Fruit fly (Drosophila melanogaster) whole organism, embryonic: ENCODE measurements around the gene mora.
A peak's percentile ranks its signal among the peaks of the same experiment; 100 is the strongest.

Source experiments
- BEAF-32 ChIP-seq: fragments of 200-800 bp; sonication (Bioruptor generic); optimal IDR thresholded peaks from 3 replicates; lab custom pipeline; 2017; ENCODE audit warnings: missing biosample characterization, missing genetic modification characterization, mild to moderate bottlenecking, moderate library complexity, missing genetic modification reagents
- Bgb ChIP-seq: fragments of 200-800 bp; sonication (Bioruptor generic); IDR thresholded peaks from 2 replicates; pipeline ENCODE4 v1.3.6; 2022; ENCODE audit warnings: missing biosample characterization, missing genetic modification characterization; ENCODE audit not compliant: partially characterized antibody
- CG11093 ChIP-seq: fragments of 200-800 bp; sonication (Bioruptor generic); IDR thresholded peaks from 3 replicates; pipeline ENCODE4 v1.3.6; 2022; ENCODE audit warnings: missing biosample characterization, missing genetic modification characterization
- CG12104 ChIP-seq: fragments of 200-800 bp; sonication (Bioruptor generic); optimal IDR thresholded peaks from 3 replicates; lab custom pipeline; 2016; ENCODE audit warnings: missing biosample characterization, missing genetic modification characterization
- CG13287 ChIP-seq: fragments of 200-800 bp; sonication (Bioruptor generic); IDR thresholded peaks from 2 replicates; pipeline ENCODE4 v1.3.6; 2022; ENCODE audit warnings: missing biosample characterization, missing genetic modification characterization; ENCODE audit not compliant: partially characterized antibody
- CG13775 ChIP-seq: fragments of 200-800 bp; sonication (Bioruptor generic); optimal IDR thresholded peaks from 3 replicates; lab custom pipeline; 2017; ENCODE audit warnings: missing biosample characterization, mild to moderate bottlenecking, missing genetic modification characterization
- CG14860 ChIP-seq: fragments of 200-800 bp; sonication (Bioruptor generic); IDR thresholded peaks from 3 replicates; pipeline ENCODE4 v1.3.6; 2022; ENCODE audit warnings: missing biosample characterization, missing genetic modification characterization; ENCODE audit not compliant: partially characterized antibody
- CG15479 ChIP-seq: fragments of 200-800 bp; sonication (Bioruptor generic); optimal IDR thresholded peaks from 3 replicates; lab custom pipeline; 2019; ENCODE audit warnings: missing biosample characterization, mild to moderate bottlenecking, missing genetic modification characterization, moderate library complexity
- CG1603 ChIP-seq: fragments of 200-800 bp; sonication (Bioruptor generic); optimal IDR thresholded peaks from 2 replicates; lab custom pipeline; 2019; ENCODE audit warnings: missing biosample characterization, mild to moderate bottlenecking, missing genetic modification characterization, moderate library complexity
- CG17361 ChIP-seq: fragments of 200-800 bp; sonication (Bioruptor generic); IDR thresholded peaks from 3 replicates; pipeline ENCODE4 v1.3.6; 2022; ENCODE audit warnings: missing biosample characterization, missing genetic modification characterization
- CG2129 ChIP-seq: fragments of 200-800 bp; sonication (Bioruptor generic); IDR thresholded peaks from 2 replicates; pipeline ENCODE4 v1.3.6; 2022; ENCODE audit warnings: missing biosample characterization, missing genetic modification characterization; ENCODE audit not compliant: partially characterized antibody
- CG3281 ChIP-seq: fragments of 200-800 bp; sonication (Bioruptor generic); optimal IDR thresholded peaks from 3 replicates; lab custom pipeline; 2017; ENCODE audit warnings: missing biosample characterization, mild to moderate bottlenecking, missing genetic modification characterization
- CG42726 ChIP-seq: fragments of 200-800 bp; sonication (Bioruptor generic); IDR thresholded peaks from 2 replicates; pipeline ENCODE4 v1.3.6; 2022; ENCODE audit warnings: missing biosample characterization, missing genetic modification characterization; ENCODE audit not compliant: partially characterized antibody
- CG4328 ChIP-seq: fragments of 200-800 bp; sonication (Bioruptor generic); optimal IDR thresholded peaks from 3 replicates; lab custom pipeline; 2017; ENCODE audit warnings: missing biosample characterization, missing genetic modification reagents, missing genetic modification characterization
- CG4707 ChIP-seq: fragments of 200-800 bp; sonication (Bioruptor generic); optimal IDR thresholded peaks from 2 replicates; lab custom pipeline; 2018; ENCODE audit warnings: missing biosample characterization, mild to moderate bottlenecking, missing genetic modification characterization, moderate library complexity
- CG7963 ChIP-seq: fragments of 200-800 bp; sonication (Bioruptor generic); IDR thresholded peaks from 3 replicates; pipeline ENCODE4 v1.3.6; 2022; ENCODE audit warnings: missing biosample characterization, missing genetic modification characterization; ENCODE audit not compliant: partially characterized antibody
- Doc3 ChIP-seq: fragments of 200-800 bp; sonication (Bioruptor generic); IDR thresholded peaks from 3 replicates; pipeline ENCODE4 v1.3.6; 2022; ENCODE audit warnings: missing biosample characterization, missing genetic modification characterization; ENCODE audit not compliant: partially characterized antibody
- Hey ChIP-seq: fragments of 200-800 bp; sonication (Bioruptor generic); optimal IDR thresholded peaks from 3 replicates; lab custom pipeline; 2018; ENCODE audit warnings: missing biosample characterization, mild to moderate bottlenecking, missing genetic modification characterization
- Hsf ChIP-seq: fragments of 200-800 bp; sonication (Bioruptor generic); optimal IDR thresholded peaks from 3 replicates; lab custom pipeline; 2016; ENCODE audit warnings: missing biosample characterization, missing genetic modification characterization
- MBD-R2 ChIP-seq: fragments of 200-800 bp; sonication (Bioruptor generic); IDR thresholded peaks from 2 replicates; pipeline ENCODE4 v1.3.6; 2022; ENCODE audit warnings: missing biosample characterization, missing genetic modification characterization
- Opbp ChIP-seq: fragments of 200-800 bp; sonication (Bioruptor generic); IDR thresholded peaks from 3 replicates; pipeline ENCODE4 v1.3.6; 2022; ENCODE audit warnings: missing biosample characterization, missing genetic modification characterization; ENCODE audit not compliant: partially characterized antibody
- Sry-δ ChIP-seq: fragments of 200-800 bp; sonication (Bioruptor generic); optimal IDR thresholded peaks from 2 replicates; lab custom pipeline; 2016; ENCODE audit warnings: missing biosample characterization, missing genetic modification characterization
- abd-A ChIP-seq: fragments of 200-800 bp; sonication (Bioruptor generic); optimal IDR thresholded peaks from 3 replicates; lab custom pipeline; 2019; ENCODE audit warnings: missing biosample characterization, mild to moderate bottlenecking, missing genetic modification characterization, moderate library complexity
- ato ChIP-seq: fragments of 200-800 bp; sonication (Bioruptor generic); IDR thresholded peaks from 2 replicates; pipeline ENCODE4 v1.3.6; 2022; ENCODE audit warnings: missing biosample characterization, missing genetic modification characterization; ENCODE audit not compliant: partially characterized antibody
- bbx ChIP-seq: fragments of 200-800 bp; sonication (Bioruptor generic); IDR thresholded peaks from 2 replicates; pipeline ENCODE4 v1.3.6; 2022; ENCODE audit warnings: missing biosample characterization, missing genetic modification characterization; ENCODE audit not compliant: partially characterized antibody
- chn ChIP-seq: fragments of 200-800 bp; sonication (Bioruptor generic); optimal IDR thresholded peaks from 2 replicates; lab custom pipeline; 2016; ENCODE audit warnings: missing biosample characterization, missing genetic modification characterization
- ci ChIP-seq: fragments of 200-800 bp; sonication (Bioruptor generic); IDR thresholded peaks from 3 replicates; pipeline ENCODE4 v1.3.6; 2022; ENCODE audit warnings: missing biosample characterization, missing genetic modification characterization
- corto ChIP-seq: fragments of 200-800 bp; sonication (Bioruptor generic); optimal IDR thresholded peaks from 2 replicates; lab custom pipeline; 2016; ENCODE audit warnings: missing biosample characterization, mild to moderate bottlenecking, missing genetic modification characterization, moderate library complexity
- dmrt11E ChIP-seq: fragments of 200-800 bp; sonication (Bioruptor generic); optimal IDR thresholded peaks from 3 replicates; lab custom pipeline; 2018; ENCODE audit warnings: missing biosample characterization, mild to moderate bottlenecking, missing genetic modification characterization, moderate library complexity
- dmrt99B ChIP-seq: fragments of 200-800 bp; sonication (Bioruptor generic); optimal IDR thresholded peaks from 2 replicates; lab custom pipeline; 2018; ENCODE audit warnings: missing biosample characterization, mild to moderate bottlenecking, missing genetic modification characterization, moderate library complexity
- grau ChIP-seq: fragments of 200-800 bp; optimal IDR thresholded peaks from 3 replicates; lab custom pipeline; 2019; ENCODE audit warnings: missing biosample characterization, mild to moderate bottlenecking, missing genetic modification characterization, moderate library complexity
- ham ChIP-seq: fragments of 200-800 bp; sonication (Bioruptor generic); IDR thresholded peaks from 2 replicates; pipeline ENCODE4 v1.3.6; 2022; ENCODE audit warnings: missing biosample characterization, missing genetic modification characterization
- hth ChIP-seq: fragments of >200 bp; optimal IDR thresholded peaks from 2 replicates; lab custom pipeline; 2017; ENCODE audit warnings: inconsistent platforms
- lola ChIP-seq, 3 experiments: fragments of >200 bp in 2 of 3; fragments of 200-800 bp in 1 of 3; sonication (Bioruptor generic) in 1 of 3; optimal IDR thresholded peaks; 2 replicates each; lab custom pipeline; 2017 to 2019; ENCODE audit warnings: missing biosample characterization in 3 of 3, missing genetic modification characterization in 3 of 3, mild to moderate bottlenecking in 1 of 3, moderate library complexity in 1 of 3
- mld ChIP-seq: fragments of 200-800 bp; sonication (Bioruptor generic); IDR thresholded peaks from 3 replicates; pipeline ENCODE4 v1.3.6; 2022; ENCODE audit warnings: missing biosample characterization, missing genetic modification characterization; ENCODE audit not compliant: partially characterized antibody
- pita ChIP-seq: fragments of 200-800 bp; sonication (Bioruptor generic); optimal IDR thresholded peaks from 2 replicates; lab custom pipeline; 2017; ENCODE audit warnings: missing biosample characterization, mild to moderate bottlenecking, missing genetic modification characterization
- pnt ChIP-seq: fragments of 200-800 bp; sonication (Bioruptor generic); optimal IDR thresholded peaks from 3 replicates; lab custom pipeline; 2016; ENCODE audit warnings: missing biosample characterization, missing genetic modification characterization
- repo ChIP-seq: fragments of 200-800 bp; sonication (Bioruptor generic); optimal IDR thresholded peaks from 2 replicates; lab custom pipeline; 2016; ENCODE audit warnings: missing biosample characterization, missing genetic modification characterization
- sens-2 ChIP-seq: fragments of 200-800 bp; sonication (Bioruptor generic); IDR thresholded peaks from 2 replicates; pipeline ENCODE4 v1.3.6; 2022; ENCODE audit warnings: missing biosample characterization, missing genetic modification characterization
- sna ChIP-seq: fragments of 200-800 bp; sonication (Bioruptor generic); IDR thresholded peaks from 2 replicates; pipeline ENCODE4 v1.3.6; 2022; ENCODE audit warnings: missing biosample characterization, missing genetic modification characterization; ENCODE audit not compliant: partially characterized antibody
- tna ChIP-seq: fragments of 200-800 bp; sonication (Bioruptor generic); IDR thresholded peaks from 2 replicates; pipeline ENCODE4 v1.3.6; 2022; ENCODE audit warnings: missing biosample characterization, missing genetic modification characterization; ENCODE audit not compliant: partially characterized antibody
- trem ChIP-seq: fragments of 200-800 bp; optimal IDR thresholded peaks from 3 replicates; lab custom pipeline; 2019; ENCODE audit warnings: missing biosample characterization, mild to moderate bottlenecking, missing genetic modification characterization, moderate library complexity
- unc-4 ChIP-seq: fragments of 200-800 bp; sonication (Bioruptor generic); IDR thresholded peaks from 2 replicates; pipeline ENCODE4 v1.3.6; 2022; ENCODE audit warnings: missing biosample characterization, missing genetic modification characterization; ENCODE audit not compliant: partially characterized antibody
- wdn ChIP-seq: fragments of 200-800 bp; sonication (Bioruptor generic); IDR thresholded peaks from 2 replicates; pipeline ENCODE4 v1.3.6; 2022; ENCODE audit warnings: missing biosample characterization, missing genetic modification characterization
- wek ChIP-seq: fragments of 200-800 bp; sonication (Bioruptor generic); optimal IDR thresholded peaks from 3 replicates; lab custom pipeline; 2018; ENCODE audit warnings: missing biosample characterization, mild to moderate bottlenecking, missing genetic modification characterization, moderate library complexity
- zen2 ChIP-seq: fragments of 200-800 bp; sonication (Bioruptor generic); IDR thresholded peaks from 3 replicates; pipeline ENCODE4 v1.3.6; 2022; ENCODE audit warnings: missing biosample characterization, missing genetic modification characterization; ENCODE audit not compliant: partially characterized antibody

The mora gene

dm6 chr3R:24228675-24229074, 42.5 kb downstream of the mora start, which contains the start of gene Acp95EF:
Gene Acp95EF (plus strand): TSS chr3R:24228975.
- TF ChIP-seq Doc3 (GFP tag; lab: Robert Waterston, UW) (no peak), CG4328 (GFP tag; lab: Kevin White, UChicago) (no peak), CG4707 (no peak), CG11093 (GFP tag; lab: Robert Waterston, UW) (no peak), grau (tag; lab: Kevin White, UChicago) (no peak), ham (GFP tag; lab: Robert Waterston, UW) (no peak), dmrt99B (no peak), CG3281 (GFP tag; lab: Kevin White, UChicago) (no peak)

dm6 chr3R:24229870-24230422, 43.8 kb downstream of the mora start, which contains the start of gene Spase22-23:
Gene Spase22-23 (minus strand): TSS chr3R:24230035.
- TF ChIP-seq tna (peak; percentile 87), Hey (tag; lab: Kevin White, UChicago) (no peak), CG17361 (no peak; the same call in 2 of the 3 replicates), ato (peak; percentile 89), CG13287 (peak; percentile 94), CG7963 (peak; percentile 93), CG2129 (peak; percentile 89), chn (GFP tag; lab: Kevin White, UChicago) (no peak), sens-2 (no peak), wdn (GFP tag; lab: Robert Waterston, UW) (no peak), CG14860 (GFP tag; lab: Robert Waterston, UW) (peak; percentile 86), wek (GFP tag; lab: Kevin White, UChicago) (peak; percentile 15), MBD-R2 (peak; percentile 44), CG42726 (GFP tag; lab: Robert Waterston, UW) (peak; percentile 94), CG15479 (GFP tag; lab: Kevin White, UChicago) (peak; percentile 4), corto (no peak), Doc3 (GFP tag; lab: Robert Waterston, UW) (peak; percentile 89), trem (tag; lab: Kevin White, UChicago) (peak; percentile 9), Opbp (peak; percentile 96), Bgb (peak; percentile 94), pita (GFP tag; lab: Kevin White, UChicago) (no peak), CG12104 (no peak), dmrt11E (no peak), pnt (GFP tag; lab: Kevin White, UChicago) (no peak), ci (GFP tag; lab: Robert Waterston, UW) (0 out of 3 replicates have a peak, but pooled peaks have one; percentile 20), repo (GFP tag; lab: Kevin White, UChicago) (no peak), BEAF-32 (GFP tag; lab: Kevin White, UChicago) (peak; percentile 90), bbx (peak; percentile 97), CG13775 (GFP tag; lab: Kevin White, UChicago) (no peak), CG1603 (peak; percentile 53), unc-4 (GFP tag; lab: Robert Waterston, UW) (peak; percentile 89), sna (peak; percentile 82), hth (no peak), zen2 (peak; percentile 92), lola (GFP tag; optimal IDR thresholded peaks at IDR 0.05; lab: Kevin White, UChicago) (peak in 1 of 3 experiments; percentile 32), abd-A (tag; lab: Kevin White, UChicago) (no peak), mld (GFP tag; lab: Robert Waterston, UW) (peak; percentile 97), Sry-δ (GFP tag; lab: Kevin White, UChicago) (peak; percentile 83), Hsf (GFP tag; lab: Kevin White, UChicago) (no peak)
